In the genomic region with DNA sequence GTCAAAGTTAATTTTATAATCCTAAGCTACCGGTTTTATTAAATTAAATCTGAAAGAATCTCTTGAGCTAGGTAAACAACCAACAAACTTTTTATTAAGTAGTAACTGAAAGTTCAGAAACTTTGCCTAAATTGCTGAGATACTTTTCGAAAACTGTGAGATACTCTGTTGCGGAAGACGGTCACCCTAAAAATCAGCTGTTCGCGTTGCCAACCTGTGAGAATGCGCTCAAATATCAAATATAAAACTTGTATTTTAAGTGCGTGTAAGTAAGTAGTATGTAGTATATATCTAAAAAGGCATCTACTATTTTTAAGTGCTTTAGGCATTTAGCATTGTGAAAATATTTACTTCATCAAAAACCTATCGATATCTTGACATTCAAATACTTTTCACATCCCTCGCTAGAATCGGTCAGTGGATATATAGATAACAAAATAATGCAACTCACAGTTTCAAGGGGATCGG, we compare ENCODE assay signal across 1 fruit fly cellular context.
TF ChIP-seq lines count a peak whose summit lies in the region.

A gene (minus strand): TSS at position 157 of the 468 bp plus-strand sequence.
A gene (plus strand): TSS at position 412 of the 468 bp plus-strand sequence.

TF ChIP-seq in whole organism, embryonic, 481 proteins besides CTCF, POLR2A, EP300 and RAD21 (continued from another document):
- TF ChIP-seq wdn (GFP tag; IDR thresholded peaks at IDR 0.05; lab: Robert Waterston, UW) (no peak), CG32772 (GFP tag; IDR thresholded peaks at IDR 0.05; lab: Robert Waterston, UW) (no peak), emc (GFP tag; optimal IDR thresholded peaks at IDR 0.05; lab: Kevin White, UChicago) (no peak), zf30C (GFP tag; optimal IDR thresholded peaks at IDR 0.05; lab: Kevin White, UChicago) (no peak), ro (GFP tag; IDR thresholded peaks at IDR 0.05; lab: Robert Waterston, UW) (no peak), B-H2 (GFP tag; optimal IDR thresholded peaks at IDR 0.05; lab: Kevin White, UChicago) (peak; percentile 23), zen2 (GFP tag; IDR thresholded peaks at IDR 0.05; lab: Robert Waterston, UW; ENCODE audit: partially characterized antibody) (peak; percentile 38; the same call in 1 of the 3 replicates), HmgD (GFP tag; optimal IDR thresholded peaks at IDR 0.05; lab: Kevin White, UChicago) (no peak), fu2 (GFP tag; optimal IDR thresholded peaks at IDR 0.05; lab: Kevin White, UChicago) (no peak), CG2199 (GFP tag; IDR thresholded peaks at IDR 0.05; lab: Robert Waterston, UW) (no peak), Atf6 (GFP tag; IDR thresholded peaks at IDR 0.05; lab: Robert Waterston, UW) (no peak), CG1603 (tag; optimal IDR thresholded peaks at IDR 0.05; lab: Kevin White, UChicago) (peak; percentile 51), CG18764 (GFP tag; optimal IDR thresholded peaks at IDR 0.05; lab: Kevin White, UChicago) (no peak), CG5180 (GFP tag; optimal IDR thresholded peaks at IDR 0.05; lab: Kevin White, UChicago) (no peak), chinmo (GFP tag; IDR thresholded peaks at IDR 0.05; lab: Robert Waterston, UW; ENCODE audit: partially characterized antibody) (0 out of 4 replicates have a peak, but pooled peaks have one; percentile 10), Dll (GFP tag; IDR thresholded peaks at IDR 0.05; lab: Robert Waterston, UW; ENCODE audit: partially characterized antibody) (peak; percentile 82), CG16813 (GFP tag; IDR thresholded peaks at IDR 0.05; lab: Robert Waterston, UW; ENCODE audit: partially characterized antibody) (peak; percentile 76), cas (GFP tag; IDR thresholded peaks at IDR 0.05; lab: Robert Waterston, UW) (no peak), sim (GFP tag; IDR thresholded peaks at IDR 0.05; lab: Robert Waterston, UW) (no peak), CG10267 (tag; optimal IDR thresholded peaks at IDR 0.05; lab: Kevin White, UChicago) (peak; percentile 18), CG2116 (GFP tag; optimal IDR thresholded peaks at IDR 0.05; lab: Kevin White, UChicago) (peak; percentile 93), Jarid2 (GFP tag; optimal IDR thresholded peaks at IDR 0.05; lab: Kevin White, UChicago) (no peak), ab (GFP tag; optimal IDR thresholded peaks at IDR 0.05; lab: Kevin White, UChicago) (no peak), CrebB (tag; optimal IDR thresholded peaks at IDR 0.05; lab: Kevin White, UChicago) (no peak), YL-1 (GFP tag; optimal IDR thresholded peaks at IDR 0.05; lab: Kevin White, UChicago) (no peak), pnt (GFP tag; optimal IDR thresholded peaks at IDR 0.05; lab: Kevin White, UChicago) (no peak), CG8359 (GFP tag; optimal IDR thresholded peaks at IDR 0.05; lab: Kevin White, UChicago; ENCODE audit: borderline replicate concordance) (no peak), nmo (GFP tag; optimal IDR thresholded peaks at IDR 0.05; lab: Kevin White, UChicago) (peak; percentile 32), Aef1 (GFP tag; IDR thresholded peaks at IDR 0.05; lab: Robert Waterston, UW) (no peak), Gug (GFP tag; IDR thresholded peaks at IDR 0.05; lab: Robert Waterston, UW) (no peak), Bteb2 (GFP tag; optimal IDR thresholded peaks at IDR 0.05; lab: Kevin White, UChicago) (no peak), az2 (GFP tag; optimal IDR thresholded peaks at IDR 0.05; lab: Kevin White, UChicago) (peak; percentile 1), CG13424 (tag; optimal IDR thresholded peaks at IDR 0.05; lab: Kevin White, UChicago) (peak; percentile 48), CG11398 (GFP tag; optimal IDR thresholded peaks at IDR 0.05; lab: Kevin White, UChicago) (no peak), CG10565 (GFP tag; optimal IDR thresholded peaks at IDR 0.05; lab: Kevin White, UChicago) (no peak), ham (GFP tag; IDR thresholded peaks at IDR 0.05; lab: Robert Waterston, UW) (no peak), ttk (GFP tag; IDR thresholded peaks at IDR 0.05; lab: Robert Waterston, UW) (no peak), NFAT (GFP tag; IDR thresholded peaks at IDR 0.05; lab: Robert Waterston, UW) (no peak), CG6765 (GFP tag; optimal IDR thresholded peaks at IDR 0.05; lab: Kevin White, UChicago) (no peak), CG13296 (GFP tag; optimal IDR thresholded peaks at IDR 0.05; lab: Kevin White, UChicago) (no peak), Atf-2 (GFP tag; optimal IDR thresholded peaks at IDR 0.05; lab: Kevin White, UChicago) (no peak), Elba2 (GFP tag; optimal IDR thresholded peaks at IDR 0.05; lab: Kevin White, UChicago) (no peak), CG12659 (GFP tag; optimal IDR thresholded peaks at IDR 0.05; lab: Kevin White, UChicago) (peak; percentile 46), wek (GFP tag; optimal IDR thresholded peaks at IDR 0.05; lab: Kevin White, UChicago) (no peak), ewg (GFP tag; optimal IDR thresholded peaks at IDR 0.05; lab: Kevin White, UChicago) (no peak), Lhr (GFP tag; optimal IDR thresholded peaks at IDR 0.05; lab: Kevin White, UChicago) (no peak), crc (GFP tag; optimal IDR thresholded peaks at IDR 0.05; lab: Kevin White, UChicago) (no peak), Nf-YA (GFP tag; IDR thresholded peaks at IDR 0.05; lab: Robert Waterston, UW) (no peak), dm (GFP tag; optimal IDR thresholded peaks at IDR 0.05; lab: Kevin White, UChicago) (peak; percentile 57), CG2712 (tag; optimal IDR thresholded peaks at IDR 0.05; lab: Kevin White, UChicago) (no peak), Ets65A (GFP tag; lab: Kevin White, UChicago) (no peak), Doc3 (GFP tag; IDR thresholded peaks at IDR 0.05; lab: Robert Waterston, UW; ENCODE audit: partially characterized antibody) (peak; percentile 68), CG9932 (GFP tag; IDR thresholded peaks at IDR 0.05; lab: Robert Waterston, UW) (no peak), E2f2 (GFP tag; IDR thresholded peaks at IDR 0.05; lab: Robert Waterston, UW) (peak; percentile 72), TFAM (GFP tag; optimal IDR thresholded peaks at IDR 0.05; lab: Kevin White, UChicago) (no peak), CG12391 (tag; optimal IDR thresholded peaks at IDR 0.05; lab: Kevin White, UChicago) (peak; percentile 18), Hand (GFP tag; optimal IDR thresholded peaks at IDR 0.05; lab: Kevin White, UChicago) (no peak), CG6272 (GFP tag; IDR thresholded peaks at IDR 0.05; lab: Robert Waterston, UW) (no peak), CG31441 (GFP tag; IDR thresholded peaks at IDR 0.05; lab: Robert Waterston, UW) (no peak), CG4360 (GFP tag; IDR thresholded peaks at IDR 0.05; lab: Robert Waterston, UW) (no peak), jing (GFP tag; optimal IDR thresholded peaks at IDR 0.05; lab: Kevin White, UChicago) (no peak), tna (GFP tag; IDR thresholded peaks at IDR 0.05; lab: Robert Waterston, UW; ENCODE audit: partially characterized antibody) (no peak), lola (GFP tag; optimal IDR thresholded peaks at IDR 0.05; lab: Kevin White, UChicago) (no peak), pita (GFP tag; optimal IDR thresholded peaks at IDR 0.05; lab: Kevin White, UChicago) (no peak), slp2 (GFP tag; optimal IDR thresholded peaks at IDR 0.05; lab: Kevin White, UChicago) (no peak), maf-S (GFP tag; optimal IDR thresholded peaks at IDR 0.05; lab: Kevin White, UChicago) (no peak), CG12744 (GFP tag; optimal IDR thresholded peaks at IDR 0.05; lab: Kevin White, UChicago) (no peak), ac (GFP tag; optimal IDR thresholded peaks at IDR 0.05; lab: Kevin White, UChicago) (no peak), Dip3 (GFP tag; optimal IDR thresholded peaks at IDR 0.05; lab: Kevin White, UChicago) (no peak), dimm (GFP tag; IDR thresholded peaks at IDR 0.05; lab: Robert Waterston, UW) (no peak), run (tag; optimal IDR thresholded peaks at IDR 0.05; lab: Kevin White, UChicago) (no peak), bsh (GFP tag; optimal IDR thresholded peaks at IDR 0.05; lab: Kevin White, UChicago) (peak in 1 of 2 experiments; percentile 19), CG12071 (GFP tag; optimal IDR thresholded peaks at IDR 0.05; lab: Kevin White, UChicago) (no peak), bowl (GFP tag; IDR thresholded peaks at IDR 0.05; lab: Robert Waterston, UW) (no peak), CG11456 (GFP tag; IDR thresholded peaks at IDR 0.05; lab: Robert Waterston, UW) (no peak), pzg (GFP tag; optimal IDR thresholded peaks at IDR 0.05; lab: Kevin White, UChicago) (peak; percentile 71), Blimp-1 (GFP tag; optimal IDR thresholded peaks at IDR 0.05; lab: Kevin White, UChicago) (no peak), CG3065 (GFP tag; optimal IDR thresholded peaks at IDR 0.05; lab: Kevin White, UChicago) (no peak), Hr3 (GFP tag; optimal IDR thresholded peaks at IDR 0.05; lab: Kevin White, UChicago) (no peak), oc (tag; optimal IDR thresholded peaks at IDR 0.05; lab: Kevin White, UChicago) (no peak), Gsc (GFP tag; IDR thresholded peaks at IDR 0.05; lab: Robert Waterston, UW) (no peak), Asciz (GFP tag; optimal IDR thresholded peaks at IDR 0.05; lab: Kevin White, UChicago) (no peak), CG1233 (GFP tag; optimal IDR thresholded peaks at IDR 0.05; lab: Kevin White, UChicago) (no peak), dan (GFP tag; IDR thresholded peaks at IDR 0.05; lab: Robert Waterston, UW) (no peak), repo (GFP tag; optimal IDR thresholded peaks at IDR 0.05; lab: Kevin White, UChicago) (no peak), CG17829 (tag; optimal IDR thresholded peaks at IDR 0.05; lab: Kevin White, UChicago) (peak; percentile 49), Rfx (GFP tag; IDR thresholded peaks at IDR 0.05; lab: Robert Waterston, UW) (no peak), exex (tag; optimal IDR thresholded peaks at IDR 0.05; lab: Kevin White, UChicago) (no peak), CG43689 (GFP tag; IDR thresholded peaks at IDR 0.05; lab: Robert Waterston, UW) (no peak), trem (tag; optimal IDR thresholded peaks at IDR 0.05; lab: Kevin White, UChicago) (peak; percentile 28)
